Worm (Caenorhabditis elegans) whole organism, L1 larva: ENCODE results near the gene sorf-2.

Source experiments
- C34B4.2 ChIP-seq: sonication (generic microtip); optimal IDR thresholded peaks from 2 replicates; lab custom pipeline; 2017; ENCODE audit warnings: mild to moderate bottlenecking, missing genetic modification characterization, missing compliant biosample characterization
- F16B12.6 ChIP-seq: fragments of 150-350 bp; optimal IDR thresholded peaks from 2 replicates; lab custom pipeline; 2014; ENCODE audit warnings: missing biosample characterization, missing genetic modification characterization
- Y116A8C.19 ChIP-seq: sonication (generic microtip); optimal IDR thresholded peaks from 2 replicates; lab custom pipeline; 2016; ENCODE audit warnings: missing compliant biosample characterization, missing genetic modification characterization, borderline replicate concordance
- alr-1 ChIP-seq: fragments of 200-800 bp; sonication (Bioruptor generic); optimal IDR thresholded peaks from 2 replicates; lab custom pipeline; 2018; ENCODE audit warnings: borderline replicate concordance, mild to moderate bottlenecking, missing genetic modification characterization, missing compliant biosample characterization
- aly-2 ChIP-seq: fragments of 150-350 bp; optimal IDR thresholded peaks from 2 replicates; lab custom pipeline; 2014; ENCODE audit warnings: missing biosample characterization, missing genetic modification characterization
- ama-1 ChIP-seq: fragments of 150-350 bp; optimal IDR thresholded peaks from 2 replicates; lab custom pipeline; 2014
- blmp-1 ChIP-seq: fragments of 150-350 bp; optimal IDR thresholded peaks from 2 replicates; lab custom pipeline; 2014; ENCODE audit warnings: missing biosample characterization, missing genetic modification characterization
- ceh-63 ChIP-seq: fragments of 200-800 bp; sonication (Bioruptor generic); optimal IDR thresholded peaks from 2 replicates; lab custom pipeline; 2018; ENCODE audit warnings: mild to moderate bottlenecking, missing genetic modification characterization, missing compliant biosample characterization
- ceh-82 ChIP-seq, 3 experiments: fragments of 150-350 bp in 1 of 3; sonication (generic microtip) in 2 of 3; optimal IDR thresholded peaks; 2 replicates each; lab custom pipeline; 2014 to 2017; ENCODE audit warnings: missing biosample characterization in 3 of 3, missing genetic modification characterization in 3 of 3
- ceh-88 ChIP-seq: fragments of 200-800 bp; sonication (Bioruptor generic); IDR thresholded peaks from 2 replicates; pipeline ENCODE4 v1.3.6; 2022; ENCODE audit warnings: missing genetic modification characterization, missing compliant biosample characterization
- ceh-90 ChIP-seq: sonication (generic microtip); optimal IDR thresholded peaks from 2 replicates; lab custom pipeline; 2016; ENCODE audit warnings: missing genetic modification characterization, missing compliant biosample characterization
- ces-1 ChIP-seq: fragments of 150-350 bp; optimal IDR thresholded peaks from 2 replicates; lab custom pipeline; 2014; ENCODE audit warnings: missing biosample characterization, missing genetic modification reagents, missing genetic modification characterization
- dpl-1 ChIP-seq, 3 experiments: fragments of 150-350 bp in 2 of 3; sonication (generic microtip) in 1 of 3; optimal IDR thresholded peaks; 2 replicates each; lab custom pipeline; 2014 to 2017; ENCODE audit warnings: missing biosample characterization in 3 of 3, missing genetic modification characterization in 3 of 3, missing genetic modification reagents in 3 of 3
- dsc-1 ChIP-seq: sonication (generic microtip); optimal IDR thresholded peaks from 2 replicates; lab custom pipeline; 2016; ENCODE audit warnings: mild to moderate bottlenecking, missing genetic modification characterization, missing compliant biosample characterization
- efl-1 ChIP-seq, 4 experiments: fragments of 150-350 bp; optimal IDR thresholded peaks in 3 of 4; peaks in 1 of 4; 1 replicate in 1 of 4; 2 replicates in 3 of 4; lab custom pipeline; 2014; ENCODE audit warnings: missing biosample characterization in 2 of 4, missing genetic modification characterization in 2 of 4, missing genetic modification reagents in 2 of 4
- efl-3 ChIP-seq: fragments of 200-800 bp; sonication (Bioruptor generic); optimal IDR thresholded peaks from 2 replicates; lab custom pipeline; 2018; ENCODE audit warnings: mild to moderate bottlenecking, missing genetic modification characterization, missing compliant biosample characterization
- egl-13 ChIP-seq: sonication (generic microtip); optimal IDR thresholded peaks from 2 replicates; lab custom pipeline; 2016; ENCODE audit warnings: missing genotype, missing genetic modification reagents, missing genetic modification characterization, missing compliant biosample characterization
- egl-27 ChIP-seq, 2 experiments: fragments of 150-350 bp in 1 of 2; sonication (generic microtip); optimal IDR thresholded peaks; 3 replicates each; lab custom pipeline; 2017 to 2018; ENCODE audit warnings: missing biosample characterization in 2 of 2, missing genetic modification characterization in 2 of 2, missing genetic modification reagents in 2 of 2
- elt-3 ChIP-seq, 6 experiments: fragments of 150-350 bp in 1 of 6; sonication (generic microtip); optimal IDR thresholded peaks; 2 replicates each; lab custom pipeline; 2017 to 2018; ENCODE audit warnings: missing biosample characterization in 6 of 6, missing genetic modification characterization in 6 of 6, inconsistent platforms in 1 of 6
- ets-5 ChIP-seq: fragments of 200-800 bp; sonication (Bioruptor generic); IDR thresholded peaks from 2 replicates; pipeline ENCODE4 v1.3.6; 2022; ENCODE audit warnings: missing genetic modification characterization, missing compliant biosample characterization
- fkh-10 ChIP-seq: sonication (generic microtip); optimal IDR thresholded peaks from 2 replicates; lab custom pipeline; 2017; ENCODE audit warnings: missing biosample characterization, missing genetic modification reagents, missing genetic modification characterization
- fkh-4 ChIP-seq: sonication (generic microtip); optimal IDR thresholded peaks from 2 replicates; lab custom pipeline; 2016; ENCODE audit warnings: missing compliant biosample characterization, missing genetic modification characterization, borderline replicate concordance
- grh-1 ChIP-seq: fragments of 200-800 bp; sonication (Bioruptor generic); IDR thresholded peaks from 2 replicates; pipeline ENCODE4 v1.3.6; 2022; ENCODE audit warnings: missing genetic modification reagents, missing genetic modification characterization, missing compliant biosample characterization
- hpl-2 ChIP-seq: fragments of 150-350 bp; optimal IDR thresholded peaks from 2 replicates; lab custom pipeline; 2014; ENCODE audit warnings: missing biosample characterization, missing genetic modification reagents, missing genetic modification characterization
- irx-1 ChIP-seq: sonication (generic microtip); optimal IDR thresholded peaks from 2 replicates; lab custom pipeline; 2016; ENCODE audit warnings: missing genetic modification characterization, missing compliant biosample characterization
- lin-13 ChIP-seq: fragments of 150-350 bp; optimal IDR thresholded peaks from 2 replicates; lab custom pipeline; 2014; ENCODE audit warnings: missing biosample characterization, missing genetic modification reagents, missing genetic modification characterization
- lin-14 ChIP-seq: fragments of 200-800 bp; sonication (Bioruptor generic); optimal IDR thresholded peaks from 2 replicates; lab custom pipeline; 2018; ENCODE audit warnings: mild to moderate bottlenecking, missing genetic modification characterization, moderate library complexity, missing compliant biosample characterization
- lin-39 ChIP-seq: fragments of 150-350 bp; optimal IDR thresholded peaks from 2 replicates; lab custom pipeline; 2014; ENCODE audit warnings: missing biosample characterization, missing genetic modification reagents, missing genetic modification characterization
- lsy-2 ChIP-seq, 2 experiments: fragments of 150-350 bp; optimal IDR thresholded peaks; 2 replicates each; lab custom pipeline; 2014; ENCODE audit warnings: missing biosample characterization in 2 of 2, missing genetic modification characterization in 2 of 2
- mab-9 ChIP-seq: fragments of 200-800 bp; sonication (Bioruptor generic); IDR thresholded peaks from 2 replicates; pipeline ENCODE4 v1.3.6; 2022; ENCODE audit warnings: missing genetic modification reagents, missing genetic modification characterization, missing compliant biosample characterization
- mdl-1 ChIP-seq, 2 experiments: fragments of 150-350 bp; optimal IDR thresholded peaks; 2 replicates each; lab custom pipeline; 2014 to 2017; ENCODE audit warnings: missing biosample characterization in 2 of 2, missing genetic modification characterization in 2 of 2, inconsistent platforms in 1 of 2
- mep-1 ChIP-seq: fragments of 150-350 bp; optimal IDR thresholded peaks from 2 replicates; lab custom pipeline; 2014; ENCODE audit warnings: missing biosample characterization, missing genetic modification characterization
- nhr-11 ChIP-seq: fragments of 150-350 bp; optimal IDR thresholded peaks from 2 replicates; lab custom pipeline; 2014; ENCODE audit warnings: missing biosample characterization, missing genetic modification characterization
- nhr-20 ChIP-seq: sonication (generic microtip); optimal IDR thresholded peaks from 2 replicates; lab custom pipeline; 2016; ENCODE audit warnings: mild to moderate bottlenecking, missing genetic modification characterization, missing compliant biosample characterization
- nhr-28 ChIP-seq: fragments of 150-350 bp; optimal IDR thresholded peaks from 2 replicates; lab custom pipeline; 2014; ENCODE audit warnings: missing biosample characterization, missing genetic modification characterization
- nhr-71 ChIP-seq: sonication (generic microtip); optimal IDR thresholded peaks from 2 replicates; lab custom pipeline; 2016; ENCODE audit warnings: mild to moderate bottlenecking, missing genetic modification characterization, moderate library complexity, missing compliant biosample characterization
- nhr-77 ChIP-seq: fragments of 150-350 bp; optimal IDR thresholded peaks from 2 replicates; lab custom pipeline; 2014; ENCODE audit warnings: missing biosample characterization, missing genetic modification characterization
- nhr-84 ChIP-seq: sonication (generic microtip); optimal IDR thresholded peaks from 2 replicates; lab custom pipeline; 2017; ENCODE audit warnings: missing biosample characterization, missing genetic modification characterization
- pag-3 ChIP-seq: sonication (generic microtip); optimal IDR thresholded peaks from 2 replicates; lab custom pipeline; 2017; ENCODE audit warnings: missing genetic modification characterization, mild to moderate bottlenecking, missing compliant biosample characterization, antibody characterized with exemption, borderline replicate concordance; ENCODE audit not compliant: insufficient read depth
- pqm-1 ChIP-seq: sonication (generic microtip); optimal IDR thresholded peaks from 3 replicates; lab custom pipeline; 2017; ENCODE audit warnings: missing biosample characterization, missing genetic modification characterization
- rnt-1 ChIP-seq: sonication (generic microtip); optimal IDR thresholded peaks from 2 replicates; lab custom pipeline; 2016; ENCODE audit warnings: mild to moderate bottlenecking, missing genetic modification characterization, moderate library complexity, missing compliant biosample characterization
- skn-1 ChIP-seq: fragments of 150-350 bp; optimal IDR thresholded peaks from 2 replicates; lab custom pipeline; 2014; ENCODE audit warnings: missing biosample characterization, missing genetic modification characterization
- snpc-4 ChIP-seq: fragments of 150-350 bp; optimal IDR thresholded peaks from 2 replicates; lab custom pipeline; 2014; ENCODE audit warnings: missing biosample characterization, missing genetic modification characterization
- sox-4 ChIP-seq: sonication (generic microtip); optimal IDR thresholded peaks from 2 replicates; lab custom pipeline; 2016; ENCODE audit warnings: missing genetic modification characterization, missing compliant biosample characterization
- sup-37 ChIP-seq: fragments of 200-800 bp; sonication (Bioruptor generic); optimal IDR thresholded peaks from 2 replicates; lab custom pipeline; 2018; ENCODE audit warnings: mild to moderate bottlenecking, missing genetic modification characterization, missing compliant biosample characterization
- unc-130 ChIP-seq: fragments of 150-350 bp; optimal IDR thresholded peaks from 2 replicates; lab custom pipeline; 2017; ENCODE audit warnings: missing biosample characterization, missing genetic modification characterization, inconsistent platforms
- unc-86 ChIP-seq: sonication (generic microtip); optimal IDR thresholded peaks from 2 replicates; lab custom pipeline; 2016; ENCODE audit warnings: missing genetic modification characterization, missing compliant biosample characterization
- unc-98 ChIP-seq: fragments of 200-800 bp; sonication (Bioruptor generic); IDR thresholded peaks from 2 replicates; pipeline ENCODE4 v1.3.6; 2022; ENCODE audit warnings: missing genetic modification characterization, missing compliant biosample characterization
- vab-15 ChIP-seq: sonication (generic microtip); optimal IDR thresholded peaks from 2 replicates; lab custom pipeline; 2017; ENCODE audit warnings: missing genotype, mild to moderate bottlenecking, missing genetic modification characterization, missing compliant biosample characterization
- xbp-1 ChIP-seq: sonication (generic microtip); optimal IDR thresholded peaks from 2 replicates; lab custom pipeline; 2016; ENCODE audit warnings: missing genetic modification characterization, missing compliant biosample characterization
- zag-1 ChIP-seq: fragments of 150-350 bp; optimal IDR thresholded peaks from 2 replicates; lab custom pipeline; 2014; ENCODE audit warnings: missing biosample characterization, missing genetic modification characterization
- zip-4 ChIP-seq: fragments of 200-800 bp; sonication (Bioruptor generic); optimal IDR thresholded peaks from 2 replicates; lab custom pipeline; 2018; ENCODE audit warnings: mild to moderate bottlenecking, missing genetic modification characterization, moderate library complexity, missing compliant biosample characterization
- ztf-4 ChIP-seq: fragments of 150-350 bp; optimal IDR thresholded peaks from 2 replicates; lab custom pipeline; 2014; ENCODE audit warnings: missing biosample characterization, missing genetic modification characterization

Gene sorf-2

DNA sequence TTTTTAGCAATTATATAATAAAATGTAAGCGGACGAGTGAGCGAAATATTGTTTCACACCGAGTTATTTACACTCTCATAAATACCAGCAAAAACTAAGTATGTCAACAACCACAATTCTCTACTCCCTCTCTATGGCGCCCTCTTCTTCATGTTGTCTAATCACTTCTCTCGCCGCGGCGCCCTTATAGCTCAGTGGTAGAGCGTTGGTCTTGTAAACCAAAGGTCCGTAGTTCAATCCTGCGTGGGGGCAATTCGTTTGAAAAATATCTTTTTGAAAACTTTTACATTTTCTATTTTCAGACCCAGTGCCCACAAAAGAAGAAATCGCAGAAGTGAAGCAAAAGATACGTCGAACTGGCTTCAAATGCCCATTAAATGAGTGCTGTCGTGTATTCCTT, 20.7 kb upstream of the sorf-2 start:
- no peak for TF ChIP-seq pag-3
- peak; percentile 9 for TF ChIP-seq sox-4 (tag; lab: Kevin White, UChicago)
- TF ChIP-seq dsc-1 (tag; lab: Kevin White, UChicago), result peak; percentile 64
- no peak for TF ChIP-seq snpc-4
- TF ChIP-seq ceh-88 (GFP tag; lab: Robert Waterston, UW), result no peak
- no peak for TF ChIP-seq grh-1
- TF ChIP-seq irx-1 (tag; lab: Kevin White, UChicago), result peak; percentile 33
- no peak for TF ChIP-seq Y116A8C.19
- TF ChIP-seq nhr-11 (tag; lab: Kevin White, UChicago), result no peak
- TF ChIP-seq nhr-71, result no peak
- TF ChIP-seq hpl-2, result no peak
- no peak for TF ChIP-seq fkh-10
- TF ChIP-seq lin-13 (GFP tag; lab: Kevin White, UChicago), result peak; percentile 6
- TF ChIP-seq ets-5 (GFP tag; lab: Robert Waterston, UW), result no peak
- TF ChIP-seq unc-98 (GFP tag; lab: Robert Waterston, UW), result no peak
- no peak for TF ChIP-seq lin-39 (tag; lab: Kevin White, UChicago)
- no peak for TF ChIP-seq zag-1
- TF ChIP-seq ztf-4, result no peak
- peak; percentile 40 to 63 (median 62) for TF ChIP-seq ceh-82 (tag; optimal IDR thresholded peaks at IDR 0.05; lab: Kevin White, UChicago)
- peak; percentile 37 for TF ChIP-seq nhr-77 (tag; lab: Kevin White, UChicago)
- peak in 1 of 2 experiments; percentile 45 for TF ChIP-seq mdl-1 (tag; optimal IDR thresholded peaks at IDR 0.05; lab: Kevin White, UChicago)
- peak in 1 of 2 experiments; percentile 2 for TF ChIP-seq egl-27 (tag; optimal IDR thresholded peaks at IDR 0.05; lab: Kevin White, UChicago)
- TF ChIP-seq mab-9 (GFP tag; lab: Robert Waterston, UW), result 0 out of 2 replicates have a peak, but pooled peaks have one; percentile 44
- TF ChIP-seq ama-1 (lab: Kevin White, UChicago), result peak; percentile 15
- TF ChIP-seq xbp-1 (tag; lab: Kevin White, UChicago), result peak; percentile 56
- no peak for TF ChIP-seq fkh-4 (tag; lab: Kevin White, UChicago)
- TF ChIP-seq efl-1 (optimal IDR thresholded peaks at IDR 0.05; lab: Kevin White, UChicago), result peak; percentile 31 to 67
- peak; percentile 61 to 96 for TF ChIP-seq efl-1 (GFP tag; optimal IDR thresholded peaks at IDR 0.05 in 1 of 2; lab: Kevin White, UChicago)
- no peak for TF ChIP-seq ceh-90 (tag; lab: Kevin White, UChicago)
- TF ChIP-seq C34B4.2 (tag; lab: Kevin White, UChicago), result no peak
- no peak for TF ChIP-seq nhr-84 (tag; lab: Kevin White, UChicago)
- peak; percentile 72 for TF ChIP-seq rnt-1
- TF ChIP-seq nhr-28, result no peak
- no peak for TF ChIP-seq nhr-20 (tag; lab: Kevin White, UChicago)
- TF ChIP-seq ceh-63, result no peak
- no peak for TF ChIP-seq efl-3 (GFP tag; lab: Kevin White, UChicago)
- TF ChIP-seq zip-4 (GFP tag; lab: Kevin White, UChicago), result peak; percentile 21
- TF ChIP-seq mep-1 (tag; lab: Kevin White, UChicago), result peak; percentile 58
- peak; percentile 31 for TF ChIP-seq skn-1 (tag; lab: Kevin White, UChicago)
- peak; percentile 56 for TF ChIP-seq unc-130 (tag; lab: Kevin White, UChicago)
- TF ChIP-seq F16B12.6 (tag; lab: Kevin White, UChicago), result peak; percentile 22
- peak in 2 of 3 experiments; percentile 59 to 69 for TF ChIP-seq dpl-1 (GFP tag; optimal IDR thresholded peaks at IDR 0.05; lab: Kevin White, UChicago)
- peak; percentile 35 to 69 for TF ChIP-seq lsy-2 (tag; optimal IDR thresholded peaks at IDR 0.05; lab: Kevin White, UChicago)
- no peak for TF ChIP-seq elt-3 (tag; optimal IDR thresholded peaks at IDR 0.05; lab: Kevin White, UChicago)
- TF ChIP-seq lin-14 (GFP tag; lab: Kevin White, UChicago), result no peak
- TF ChIP-seq vab-15 (tag; lab: Kevin White, UChicago), result no peak
- peak; percentile 24 for TF ChIP-seq blmp-1 (tag; lab: Kevin White, UChicago)
- no peak for TF ChIP-seq pqm-1 (tag; lab: Kevin White, UChicago)
- no peak for TF ChIP-seq sup-37 (GFP tag; lab: Kevin White, UChicago)
- TF ChIP-seq aly-2, result peak; percentile 31
- TF ChIP-seq alr-1 (tag; lab: Kevin White, UChicago), result no peak
- TF ChIP-seq unc-86 (tag; lab: Kevin White, UChicago), result peak; percentile 39
- no peak for TF ChIP-seq ces-1 (GFP tag; lab: Kevin White, UChicago)
- TF ChIP-seq egl-13 (tag; lab: Kevin White, UChicago), result peak; percentile 19
